Worm (Caenorhabditis elegans) whole organism, L2 larva: ENCODE data around the gene bus-8B.

Experiments used
- C34F6.9 ChIP-seq: fragments of 150-350 bp; optimal IDR thresholded peaks from 2 replicates; lab custom pipeline; 2014; ENCODE audit warnings: missing biosample characterization, missing genetic modification characterization
- F13H6.1 ChIP-seq: sonication (generic microtip); optimal IDR thresholded peaks from 2 replicates; lab custom pipeline; 2016; ENCODE audit warnings: missing genetic modification characterization, missing compliant biosample characterization
- R02D3.7 ChIP-seq: fragments of 150-350 bp; optimal IDR thresholded peaks from 2 replicates; lab custom pipeline; 2014; ENCODE audit warnings: missing biosample characterization, missing genetic modification characterization
- Y55F3AM.14 ChIP-seq: fragments of 200-800 bp; sonication (Bioruptor generic); optimal IDR thresholded peaks from 2 replicates; lab custom pipeline; 2018; ENCODE audit warnings: mild to moderate bottlenecking, missing genetic modification characterization, missing compliant biosample characterization
- ama-1 ChIP-seq: fragments of 150-350 bp; optimal IDR thresholded peaks from 2 replicates; lab custom pipeline; 2018; ENCODE audit warnings: inconsistent platforms
- blmp-1 ChIP-seq: sonication (generic microtip); optimal IDR thresholded peaks from 2 replicates; lab custom pipeline; 2017; ENCODE audit warnings: missing genetic modification characterization, mild to moderate bottlenecking, missing compliant biosample characterization, antibody characterized with exemption, moderate library complexity; ENCODE audit not compliant: insufficient read depth
- crh-2 ChIP-seq: sonication (generic microtip); optimal IDR thresholded peaks from 2 replicates; lab custom pipeline; 2017; ENCODE audit warnings: missing biosample characterization, missing genetic modification characterization
- egl-27 ChIP-seq: sonication (generic microtip); optimal IDR thresholded peaks from 3 replicates; lab custom pipeline; 2017; ENCODE audit warnings: missing biosample characterization, missing genetic modification reagents, missing genetic modification characterization
- elt-1 ChIP-seq: fragments of 150-350 bp; optimal IDR thresholded peaks from 2 replicates; lab custom pipeline; 2014; ENCODE audit warnings: missing biosample characterization, missing genetic modification characterization
- elt-3 ChIP-seq: sonication (generic microtip); optimal IDR thresholded peaks from 2 replicates; lab custom pipeline; 2017; ENCODE audit warnings: missing biosample characterization, missing genetic modification characterization
- gmeb-1 ChIP-seq: fragments of 150-350 bp; optimal IDR thresholded peaks from 2 replicates; lab custom pipeline; 2014; ENCODE audit warnings: missing biosample characterization, missing genetic modification characterization
- lin-13 ChIP-seq: fragments of 150-350 bp; optimal IDR thresholded peaks from 2 replicates; lab custom pipeline; 2014; ENCODE audit warnings: missing biosample characterization, missing genetic modification reagents, missing genetic modification characterization
- lin-39 ChIP-seq: fragments of 150-350 bp; optimal IDR thresholded peaks from 2 replicates; lab custom pipeline; 2014; ENCODE audit warnings: missing biosample characterization, missing genetic modification reagents, missing genetic modification characterization
- lsy-2 ChIP-seq, 2 experiments: fragments of 150-350 bp in 1 of 2; sonication (generic microtip) in 1 of 2; optimal IDR thresholded peaks; 2 replicates each; lab custom pipeline; 2014 to 2017; ENCODE audit warnings: missing biosample characterization in 2 of 2, missing genetic modification characterization in 2 of 2
- mab-5 ChIP-seq: fragments of 150-350 bp; optimal IDR thresholded peaks from 2 replicates; lab custom pipeline; 2014; ENCODE audit warnings: missing biosample characterization, missing genetic modification characterization
- mbf-1 ChIP-seq: sonication (generic microtip); optimal IDR thresholded peaks from 2 replicates; lab custom pipeline; 2017; ENCODE audit warnings: missing biosample characterization, missing genetic modification characterization
- mdl-1 ChIP-seq, 2 experiments: fragments of 150-350 bp in 1 of 2; sonication (generic microtip) in 1 of 2; optimal IDR thresholded peaks; 2 replicates each; lab custom pipeline; 2017; ENCODE audit warnings: missing biosample characterization in 2 of 2, missing genetic modification characterization in 2 of 2
- nhr-11 ChIP-seq: fragments of 150-350 bp; optimal IDR thresholded peaks from 2 replicates; lab custom pipeline; 2014; ENCODE audit warnings: missing biosample characterization, missing genetic modification characterization
- nhr-12 ChIP-seq: fragments of 150-350 bp; optimal IDR thresholded peaks from 2 replicates; lab custom pipeline; 2014; ENCODE audit warnings: missing biosample characterization, missing genetic modification characterization
- nhr-129 ChIP-seq: fragments of 150-350 bp; optimal IDR thresholded peaks from 2 replicates; lab custom pipeline; 2014; ENCODE audit warnings: missing biosample characterization, missing genetic modification characterization
- nhr-23 ChIP-seq: fragments of 150-350 bp; optimal IDR thresholded peaks from 2 replicates; lab custom pipeline; 2014; ENCODE audit warnings: missing biosample characterization, missing genetic modification reagents, missing genetic modification characterization
- nhr-25 ChIP-seq: fragments of 150-350 bp; sonication (generic microtip); optimal IDR thresholded peaks from 3 replicates; lab custom pipeline; 2014; ENCODE audit warnings: missing biosample characterization, missing genetic modification characterization
- nhr-6 ChIP-seq: fragments of 150-350 bp; optimal IDR thresholded peaks from 2 replicates; lab custom pipeline; 2014; ENCODE audit warnings: missing biosample characterization, missing genetic modification characterization
- nhr-77 ChIP-seq: fragments of 150-350 bp; optimal IDR thresholded peaks from 2 replicates; lab custom pipeline; 2014; ENCODE audit warnings: missing biosample characterization, missing genetic modification characterization
- peb-1 ChIP-seq: fragments of 150-350 bp; optimal IDR thresholded peaks from 2 replicates; lab custom pipeline; 2014; ENCODE audit warnings: missing biosample characterization, missing genetic modification characterization
- sem-4 ChIP-seq: fragments of 150-350 bp; optimal IDR thresholded peaks from 2 replicates; lab custom pipeline; 2014; ENCODE audit warnings: missing biosample characterization, missing genetic modification reagents, missing genetic modification characterization
- skn-1 ChIP-seq: sonication (generic microtip); optimal IDR thresholded peaks from 2 replicates; lab custom pipeline; 2017; ENCODE audit warnings: missing biosample characterization, missing genetic modification characterization
- sma-3 ChIP-seq: sonication (generic microtip); optimal IDR thresholded peaks from 2 replicates; lab custom pipeline; 2016; ENCODE audit warnings: missing genetic modification reagents, missing genetic modification characterization, missing compliant biosample characterization
- sma-9 ChIP-seq, 2 experiments: fragments of 150-350 bp in 1 of 2; sonication (generic microtip) in 1 of 2; optimal IDR thresholded peaks; 2 replicates each; lab custom pipeline; 2014 to 2016; ENCODE audit warnings: missing genetic modification characterization in 2 of 2, mild to moderate bottlenecking in 1 of 2, missing biosample characterization in 1 of 2, missing compliant biosample characterization in 1 of 2, missing genetic modification reagents in 1 of 2, moderate library complexity in 1 of 2
- snpc-4 ChIP-seq: fragments of 150-350 bp; optimal IDR thresholded peaks from 2 replicates; lab custom pipeline; 2014; ENCODE audit warnings: missing biosample characterization, missing genetic modification characterization
- unc-39 ChIP-seq: fragments of 150-350 bp; optimal IDR thresholded peaks from 2 replicates; lab custom pipeline; 2014; ENCODE audit warnings: missing biosample characterization, missing genetic modification characterization
- unc-55 ChIP-seq: fragments of 150-350 bp; sonication (generic microtip); optimal IDR thresholded peaks from 3 replicates; lab custom pipeline; 2014; ENCODE audit warnings: missing biosample characterization, missing genetic modification reagents, missing genetic modification characterization
- unc-62 ChIP-seq: fragments of 150-350 bp; optimal IDR thresholded peaks from 2 replicates; lab custom pipeline; 2014; ENCODE audit warnings: missing biosample characterization, missing genetic modification reagents, missing genetic modification characterization
- zag-1 ChIP-seq: fragments of 150-350 bp; optimal IDR thresholded peaks from 2 replicates; lab custom pipeline; 2014; ENCODE audit warnings: missing biosample characterization, missing genetic modification characterization
- ztf-1 ChIP-seq: fragments of 200-800 bp; sonication (Bioruptor generic); conservative IDR thresholded peaks from 2 replicates; pipeline ENCODE4 v1.3.6; 2022; ENCODE audit warnings: missing genetic modification characterization, missing compliant biosample characterization

The bus-8B gene

DNA sequence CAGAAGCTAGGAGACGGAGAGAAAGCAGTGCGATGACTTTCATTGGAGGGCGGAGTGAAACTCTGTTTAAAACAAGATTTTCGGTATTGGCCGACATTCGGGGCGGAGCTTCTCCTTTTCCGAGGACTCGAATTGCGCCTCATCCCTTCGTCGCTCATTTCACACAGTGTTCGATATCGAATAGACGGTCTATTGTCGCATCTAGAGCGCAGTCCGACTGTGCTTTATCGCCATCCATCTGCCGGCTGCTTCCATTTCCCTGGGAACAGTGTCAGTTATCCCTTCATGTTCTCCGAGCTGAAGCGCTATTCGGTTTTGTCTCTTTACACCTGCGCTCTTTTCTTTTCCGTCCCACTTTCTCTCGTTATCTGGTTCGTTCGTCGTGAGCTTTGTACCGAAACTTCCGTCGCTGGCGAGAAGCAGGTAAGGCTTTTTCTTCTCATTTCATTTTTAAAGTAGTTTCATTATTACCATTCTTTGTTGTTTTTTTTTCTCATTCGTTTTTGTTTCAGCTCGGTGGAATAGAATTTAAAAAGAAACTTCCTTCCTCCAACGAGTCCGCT, at the start of gene bus-8B, which contains the start of gene bus-8A:
TSS of gene bus-8B (plus strand) at position 513 of the 563 bp plus-strand sequence.
TSS of gene bus-8A (plus strand) at position 96 of the 563 bp plus-strand sequence.
- TF ChIP-seq mdl-1 (tag; optimal IDR thresholded peaks at IDR 0.05; lab: Kevin White, UChicago) (no peak), zag-1 (tag; lab: Kevin White, UChicago) (no peak), nhr-25 (tag; lab: Kevin White, UChicago) (no peak), elt-1 (tag; lab: Kevin White, UChicago) (no peak), unc-39 (no peak), nhr-129 (tag; lab: Kevin White, UChicago) (no peak), F13H6.1 (tag; lab: Kevin White, UChicago) (no peak), nhr-12 (tag; lab: Kevin White, UChicago) (no peak), R02D3.7 (tag; lab: Kevin White, UChicago) (no peak), blmp-1 (tag; lab: Kevin White, UChicago) (no peak), skn-1 (tag; lab: Kevin White, UChicago) (no peak), sma-3 (GFP tag; lab: Kevin White, UChicago) (no peak), nhr-11 (tag; lab: Kevin White, UChicago) (no peak), snpc-4 (tag; lab: Kevin White, UChicago) (no peak), crh-2 (no peak), nhr-6 (tag; lab: Kevin White, UChicago) (no peak)

DNA sequence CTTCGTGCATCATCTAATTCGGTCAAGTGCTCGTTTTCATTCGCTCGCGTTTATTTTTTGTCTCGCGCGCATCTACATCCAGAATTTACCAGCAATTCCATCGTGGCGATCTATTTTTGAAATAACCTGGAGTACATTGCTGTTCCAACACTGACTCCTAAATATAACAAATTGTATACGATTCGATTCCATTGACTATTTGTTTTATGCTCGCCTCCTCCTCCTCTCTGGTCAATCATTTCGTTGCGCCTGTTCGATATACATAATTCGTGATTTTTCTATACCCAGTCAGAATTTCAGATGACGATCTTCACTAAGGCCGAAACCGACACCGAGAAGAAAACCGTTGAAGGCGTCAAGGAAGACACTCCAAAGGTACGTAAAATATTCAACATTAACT, 48.3 kb upstream of the bus-8B start, which contains the start of gene itm-2:
TSS of gene itm-2 (plus strand) at position 301 of the 400 bp plus-strand sequence.
- no peak for TF ChIP-seq lin-13 (GFP tag; lab: Kevin White, UChicago)
- no peak for TF ChIP-seq nhr-129 (tag; lab: Kevin White, UChicago)
- TF ChIP-seq gmeb-1 (tag; lab: Kevin White, UChicago), result no peak
- no peak for TF ChIP-seq lin-39
- no peak for TF ChIP-seq unc-62 (GFP tag; lab: Kevin White, UChicago)
- TF ChIP-seq ztf-1 (GFP tag; lab: Robert Waterston, UW), result no peak
- no peak for TF ChIP-seq nhr-12 (tag; lab: Kevin White, UChicago)
- no peak for TF ChIP-seq unc-39
- TF ChIP-seq, all 48 proteins: peak for 0

DNA sequence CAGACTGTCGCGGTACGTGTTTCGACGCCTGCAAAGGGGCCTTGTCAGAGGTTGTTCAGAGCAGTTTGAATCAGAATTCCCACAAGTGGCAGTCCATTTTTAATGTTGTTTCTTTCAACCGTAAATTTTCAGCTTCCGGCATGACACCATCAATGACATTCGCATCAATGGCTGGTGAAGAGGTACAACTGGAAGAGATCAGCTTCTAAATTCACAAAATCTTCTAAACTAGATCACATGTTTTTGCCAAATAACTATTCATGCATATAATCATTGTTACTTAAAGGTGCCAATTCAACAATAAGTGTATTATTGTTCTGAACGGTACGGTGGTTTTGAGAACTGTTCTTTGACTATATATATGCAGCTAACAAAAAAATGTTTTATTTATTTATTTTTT, 45.8 kb upstream of the bus-8B start:
- TF ChIP-seq peb-1 (tag; lab: Kevin White, UChicago), result no peak
- no peak for TF ChIP-seq ama-1 (lab: Kevin White, UChicago)
- no peak for TF ChIP-seq nhr-77 (tag; lab: Kevin White, UChicago)
- no peak for TF ChIP-seq C34F6.9 (tag; lab: Kevin White, UChicago)
- no peak for TF ChIP-seq sem-4 (tag; lab: Kevin White, UChicago)
- TF ChIP-seq ztf-1 (GFP tag; lab: Robert Waterston, UW), result no peak
- TF ChIP-seq unc-55 (GFP tag; lab: Kevin White, UChicago), result no peak
- TF ChIP-seq nhr-23 (tag; lab: Kevin White, UChicago), result no peak
- TF ChIP-seq, all 48 proteins: peak for 0

DNA sequence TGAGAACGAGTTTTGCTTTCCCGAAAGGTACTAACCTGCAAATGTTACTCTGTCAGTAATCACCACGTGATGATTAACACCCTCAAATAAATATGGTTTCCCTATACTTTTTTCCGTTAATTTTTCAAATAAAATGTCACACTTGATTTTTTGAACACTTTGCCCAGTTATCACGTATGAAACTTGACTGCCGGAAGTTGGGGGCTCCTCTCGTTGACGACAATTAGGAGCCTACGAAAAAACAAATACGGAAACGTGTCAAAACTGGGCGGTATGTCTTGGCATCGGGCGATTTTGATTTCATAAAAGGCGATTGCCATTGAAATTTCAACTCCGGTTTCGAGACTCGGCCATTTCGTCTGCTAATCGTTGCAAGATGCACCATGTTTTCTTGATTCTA, 45.2 kb upstream of the bus-8B start, which contains the start of gene C25F6.8:
TSS of gene C25F6.8 (plus strand) at position 301 of the 400 bp plus-strand sequence.
- no peak for TF ChIP-seq R02D3.7 (tag; lab: Kevin White, UChicago)
- no peak for TF ChIP-seq mab-5 (tag; lab: Kevin White, UChicago)
- no peak for TF ChIP-seq lsy-2 (tag; optimal IDR thresholded peaks at IDR 0.05; lab: Kevin White, UChicago)
- no peak for TF ChIP-seq Y55F3AM.14 (GFP tag; lab: Kevin White, UChicago)
- no peak for TF ChIP-seq sem-4 (tag; lab: Kevin White, UChicago)
- no peak for TF ChIP-seq mbf-1 (tag; lab: Kevin White, UChicago)
- no peak for TF ChIP-seq lin-13 (GFP tag; lab: Kevin White, UChicago)
- no peak for TF ChIP-seq elt-3
- no peak for TF ChIP-seq sma-9 (GFP tag; optimal IDR thresholded peaks at IDR 0.05; lab: Kevin White, UChicago)
- TF ChIP-seq sma-9 (tag; optimal IDR thresholded peaks at IDR 0.05; lab: Kevin White, UChicago), result no peak
- TF ChIP-seq egl-27 (tag; lab: Kevin White, UChicago), result no peak
- no peak for TF ChIP-seq blmp-1 (tag; lab: Kevin White, UChicago)
- no peak for TF ChIP-seq nhr-25 (tag; lab: Kevin White, UChicago)
- no peak for TF ChIP-seq F13H6.1 (tag; lab: Kevin White, UChicago)
- no peak for TF ChIP-seq nhr-129 (tag; lab: Kevin White, UChicago)
